Worm (Caenorhabditis elegans) whole organism, L4 larva: Measurements from ENCODE around the gene dars-1.

Experiments used
- F26F4.8 ChIP-seq: fragments of 200-800 bp; sonication (Bioruptor generic); conservative IDR thresholded peaks from 2 replicates; pipeline ENCODE4 v1.3.6; 2022; ENCODE audit warnings: missing genetic modification characterization, missing compliant biosample characterization
- aly-2 ChIP-seq: sonication (generic microtip); optimal IDR thresholded peaks from 2 replicates; lab custom pipeline; 2018; ENCODE audit warnings: missing biosample characterization, missing genetic modification characterization
- daf-19 ChIP-seq: fragments of 200-800 bp; sonication (Bioruptor generic); conservative IDR thresholded peaks from 2 replicates; pipeline ENCODE4 v1.3.6; 2022; ENCODE audit warnings: missing genetic modification characterization, missing compliant biosample characterization
- jun-1 ChIP-seq: fragments of 150-350 bp; optimal IDR thresholded peaks from 2 replicates; lab custom pipeline; 2014; ENCODE audit warnings: missing biosample characterization, missing genetic modification reagents, missing genetic modification characterization
- madf-5 ChIP-seq, 2 experiments: fragments of 200-800 bp; sonication (Bioruptor generic); IDR thresholded peaks; 2 replicates each; pipeline ENCODE4 v1.3.6; 2022; ENCODE audit warnings: missing compliant biosample characterization in 2 of 2, missing genetic modification characterization in 2 of 2
- unc-62 ChIP-seq, 3 experiments: fragments of 150-350 bp in 1 of 3; sonication (generic microtip); optimal IDR thresholded peaks in 2 of 3; peaks in 1 of 3; 1 replicate in 1 of 3; 2 replicates in 2 of 3; lab custom pipeline; 2014 to 2017; ENCODE audit warnings: missing biosample characterization in 3 of 3, missing genetic modification characterization in 3 of 3, missing genetic modification reagents in 3 of 3, missing genotype in 1 of 3

- TF ChIP-seq jun-1, result no peak
- no peak for TF ChIP-seq daf-19 (GFP tag; lab: Robert Waterston, UW)
- TF ChIP-seq aly-2 (tag; lab: Kevin White, UChicago), result no peak
- TF ChIP-seq F26F4.8 (GFP tag; lab: Robert Waterston, UW), result no peak
- no peak for TF ChIP-seq madf-5 (GFP tag; IDR thresholded peaks at IDR 0.05; lab: Robert Waterston, UW)
- TF ChIP-seq unc-62 (GFP tag; optimal IDR thresholded peaks at IDR 0.05 in 1 of 2; lab: Kevin White, UChicago), result no peak
- TF ChIP-seq unc-62 (tag; optimal IDR thresholded peaks at IDR 0.05; lab: Kevin White, UChicago), result no peak
Observed at ce11 chrIII:9488027-9488426, 3.0 kb downstream of the dars-1 start.
